Fruit fly (Drosophila melanogaster) S2 (cell line): ENCODE measurements around the gene NimB5.

ENCODE experiments used
- CG8478 ChIP-seq: fragments of >200 bp; optimal IDR thresholded peaks from 2 replicates; lab custom pipeline; 2018
- CTCF ChIP-seq, 2 experiments: fragments of >200 bp; optimal IDR thresholded peaks; 2 replicates each; lab custom pipeline; 2018

- TF ChIP-seq CTCF (optimal IDR thresholded peaks at IDR 0.05; lab: Kevin White, UChicago) (no peak), CG8478 (lab: Kevin White, UChicago) (no peak)
Observed at dm6 chr2L:13976669-13977068, 6.7 kb downstream of the NimB5 start, which contains the start of gene NimC1.
